Worm (Caenorhabditis elegans) whole organism, L3 larva: Measurements from ENCODE around the gene C32H11.4.

Source experiments
- ZK546.5 ChIP-seq: sonication (generic microtip); optimal IDR thresholded peaks from 2 replicates; lab custom pipeline; 2017; ENCODE audit warnings: missing biosample characterization, missing genetic modification characterization
- ceh-82 ChIP-seq: fragments of 150-350 bp; optimal IDR thresholded peaks from 2 replicates; lab custom pipeline; 2014; ENCODE audit warnings: missing biosample characterization, missing genetic modification characterization
- eor-1 ChIP-seq, 2 experiments: fragments of 150-350 bp; optimal IDR thresholded peaks; 2 replicates each; lab custom pipeline; 2014 to 2018; ENCODE audit warnings: missing biosample characterization in 2 of 2, missing genetic modification characterization in 2 of 2
- snpc-4 ChIP-seq: fragments of 150-350 bp; optimal IDR thresholded peaks from 2 replicates; lab custom pipeline; 2014; ENCODE audit warnings: missing biosample characterization, missing genetic modification characterization
- ztf-4 ChIP-seq: fragments of 150-350 bp; optimal IDR thresholded peaks from 2 replicates; lab custom pipeline; 2014; ENCODE audit warnings: missing biosample characterization, missing genetic modification characterization

ce11 chrIV:12893166-12893565 lies 27.9 kb upstream of the C32H11.4 start, which contains the start of gene K08D8.12:
- TF ChIP-seq eor-1 (tag; optimal IDR thresholded peaks at IDR 0.05; lab: Kevin White, UChicago) (no peak), ZK546.5 (tag; lab: Kevin White, UChicago) (no peak), ztf-4 (tag; lab: Kevin White, UChicago) (no peak), snpc-4 (tag; lab: Kevin White, UChicago) (no peak), ceh-82 (tag; lab: Kevin White, UChicago) (no peak)
